Fruit fly (Drosophila melanogaster): ENCODE results near the gene CG11626.

CG11626 gene

dm6 chr3R:19460409-19461217, 51.9 kb downstream of the CG11626 start, which contains the start of gene Dys (continued):
- TF ChIP-seq Neu2 (GFP tag; optimal IDR thresholded peaks at IDR 0.05; ENCODE audit: borderline replicate concordance), result no peak
- TF ChIP-seq jing (GFP tag; optimal IDR thresholded peaks at IDR 0.05), result peak; percentile 79
- peak; percentile 72 for TF ChIP-seq CG11398 (GFP tag; optimal IDR thresholded peaks at IDR 0.05)
- no peak for TF ChIP-seq kni (GFP tag; optimal IDR thresholded peaks at IDR 0.05)
- peak; percentile 41 for TF ChIP-seq NC2α (GFP tag; optimal IDR thresholded peaks at IDR 0.05)
- TF ChIP-seq CG8924 (tag; optimal IDR thresholded peaks at IDR 0.05), result peak; percentile 92
- no peak for TF ChIP-seq Optix (GFP tag; IDR thresholded peaks at IDR 0.05)
- TF ChIP-seq Abd-B (GFP tag; optimal IDR thresholded peaks at IDR 0.05), result peak; percentile 84
- no peak for TF ChIP-seq Doc2 (GFP tag; IDR thresholded peaks at IDR 0.05)
- TF ChIP-seq CG7745 (tag; optimal IDR thresholded peaks at IDR 0.05), result peak; percentile 93
- 0 out of 2 replicates have a peak, but pooled peaks have one; percentile 4 for TF ChIP-seq dati (GFP tag; IDR thresholded peaks at IDR 0.05)
- no peak for TF ChIP-seq Dll (GFP tag; IDR thresholded peaks at IDR 0.05; ENCODE audit: partially characterized antibody)
- peak in 1 of 2 experiments; percentile 41 for TF ChIP-seq crp (GFP tag; optimal IDR thresholded peaks at IDR 0.05)
- TF ChIP-seq Xrp1 (GFP tag; IDR thresholded peaks at IDR 0.05), result peak; percentile 90
- peak; percentile 89 for TF ChIP-seq tap (tag; optimal IDR thresholded peaks at IDR 0.05)
- peak; percentile 71; the same call in 1 of the 3 replicates for TF ChIP-seq Mrtf (GFP tag; IDR thresholded peaks at IDR 0.05)
- no peak; the same call in 1 of the 3 replicates for TF ChIP-seq jigr1 (GFP tag; IDR thresholded peaks at IDR 0.05)
- peak; percentile 53; the same call in 1 of the 2 replicates for TF ChIP-seq sim (GFP tag; IDR thresholded peaks at IDR 0.05)
- TF ChIP-seq tll (GFP tag; optimal IDR thresholded peaks at IDR 0.05), result no peak
- peak; percentile 95 for TF ChIP-seq gem (tag; optimal IDR thresholded peaks at IDR 0.05)
- TF ChIP-seq CG17385 (GFP tag; optimal IDR thresholded peaks at IDR 0.05), result peak; percentile 78
- peak; percentile 87 for TF ChIP-seq gsb-n (tag; optimal IDR thresholded peaks at IDR 0.05)
- TF ChIP-seq CG13287 (GFP tag; IDR thresholded peaks at IDR 0.05; ENCODE audit: partially characterized antibody), result no peak
- TF ChIP-seq CG2120 (GFP tag; optimal IDR thresholded peaks at IDR 0.05), result peak; percentile 97
- 0 out of 2 replicates have a peak, but pooled peaks have one; percentile 40 for TF ChIP-seq gt (GFP tag; IDR thresholded peaks at IDR 0.05)
- no peak for TF ChIP-seq hbn (GFP tag; IDR thresholded peaks at IDR 0.05; ENCODE audit: partially characterized antibody)
- TF ChIP-seq H2.0 (GFP tag; IDR thresholded peaks at IDR 0.05), result peak; percentile 84
- peak; percentile 74 for TF ChIP-seq CG12236 (GFP tag; optimal IDR thresholded peaks at IDR 0.05)
- no peak; the same call in 1 of the 2 replicates for TF ChIP-seq Rfx (GFP tag; IDR thresholded peaks at IDR 0.05)
- TF ChIP-seq CG16779 (GFP tag; IDR thresholded peaks at IDR 0.05), result peak; percentile 65; the same call in 1 of the 2 replicates
- TF ChIP-seq CG17612 (GFP tag; IDR thresholded peaks at IDR 0.05), result no peak; the same call in none of the 2 replicates
- TF ChIP-seq CG10267 (tag; optimal IDR thresholded peaks at IDR 0.05), result peak; percentile 76
- TF ChIP-seq CG1792 (GFP tag; optimal IDR thresholded peaks at IDR 0.05), result peak; percentile 81
- 0 out of 2 replicates have a peak, but pooled peaks have one; percentile 29 for TF ChIP-seq CG4360 (GFP tag; IDR thresholded peaks at IDR 0.05)
- peak; percentile 65 for TF ChIP-seq Max (GFP tag; optimal IDR thresholded peaks at IDR 0.05)
- TF ChIP-seq grau (tag; optimal IDR thresholded peaks at IDR 0.05), result peak; percentile 91
- peak; percentile 14 for TF ChIP-seq ftz-f1 (GFP tag; optimal IDR thresholded peaks at IDR 0.05)
- TF ChIP-seq tna (GFP tag; IDR thresholded peaks at IDR 0.05; ENCODE audit: partially characterized antibody), result no peak
- peak in 1 of 2 experiments; percentile 23 for TF ChIP-seq Trl (optimal IDR thresholded peaks at IDR 0.05)
- peak; percentile 81 for TF ChIP-seq Trl (GFP tag; optimal IDR thresholded peaks at IDR 0.05)
- no peak for TF ChIP-seq CG8478 (optimal IDR thresholded peaks at IDR 0.05)
- TF ChIP-seq CG11085 (GFP tag; IDR thresholded peaks at IDR 0.05), result no peak; the same call in none of the 2 replicates
- peak; percentile 79 for TF ChIP-seq esg (GFP tag; conservative IDR thresholded peaks at IDR 0.05)
- peak; percentile 85 for TF ChIP-seq Ada2b (GFP tag; IDR thresholded peaks at IDR 0.05)
- peak; percentile 79 for TF ChIP-seq CG8944 (GFP tag; optimal IDR thresholded peaks at IDR 0.05)
- TF ChIP-seq chif (GFP tag; optimal IDR thresholded peaks at IDR 0.05), result peak; percentile 76 to 82
- peak; percentile 75 for TF ChIP-seq Hmx (GFP tag; optimal IDR thresholded peaks at IDR 0.05)
- peak; percentile 85 for TF ChIP-seq ara (GFP tag; IDR thresholded peaks at IDR 0.05)
- TF ChIP-seq Lpt (GFP tag; optimal IDR thresholded peaks at IDR 0.05), result no peak
